Worm (Caenorhabditis elegans) whole organism, L4 larva: Measurements from ENCODE around the gene ZK287.4.
A peak's percentile ranks its signal among the peaks of the same experiment; 100 is the strongest.

Experiments used
- D1046.2 ChIP-seq: fragments of 200-800 bp; sonication (Bioruptor generic); IDR thresholded peaks from 2 replicates; pipeline ENCODE4 v1.3.6; 2022; ENCODE audit warnings: missing genetic modification characterization, missing compliant biosample characterization
- R02D3.7 ChIP-seq: fragments of 150-350 bp; sonication (generic microtip); optimal IDR thresholded peaks from 3 replicates; lab custom pipeline; 2014; ENCODE audit warnings: missing biosample characterization, missing genetic modification characterization
- Y75B8A.6 ChIP-seq: fragments of 200-800 bp; sonication (Bioruptor generic); IDR thresholded peaks from 2 replicates; pipeline ENCODE4 v1.3.6; 2022; ENCODE audit warnings: missing genetic modification reagents, missing genetic modification characterization, missing compliant biosample characterization
- aha-1 ChIP-seq: fragments of 150-350 bp; peaks from one replicate; lab custom pipeline; 2014; ENCODE audit warnings: missing biosample characterization, missing genetic modification characterization
- attf-4 ChIP-seq: sonication (generic microtip); optimal IDR thresholded peaks from 3 replicates; lab custom pipeline; 2017; ENCODE audit warnings: missing biosample characterization, missing genetic modification characterization
- ceh-62 ChIP-seq: sonication (generic microtip); optimal IDR thresholded peaks from 2 replicates; lab custom pipeline; 2017; ENCODE audit warnings: missing biosample characterization, missing genetic modification characterization
- ces-1 ChIP-seq: fragments of 150-350 bp; sonication (generic microtip); optimal IDR thresholded peaks from 4 replicates; lab custom pipeline; 2014; ENCODE audit warnings: missing biosample characterization, missing genetic modification reagents, missing genetic modification characterization
- ctbp-1 ChIP-seq: fragments of 200-800 bp; sonication (Bioruptor generic); IDR thresholded peaks from 2 replicates; pipeline ENCODE4 v1.3.6; 2022; ENCODE audit warnings: missing genetic modification reagents, missing genetic modification characterization, missing compliant biosample characterization
- daf-16 ChIP-seq, 3 experiments: sonication (generic microtip); optimal IDR thresholded peaks; 2 replicates each; lab custom pipeline; 2016 to 2017; ENCODE audit warnings: missing genetic modification characterization in 3 of 3, missing genetic modification reagents in 3 of 3, mild to moderate bottlenecking in 2 of 3, missing compliant biosample characterization in 2 of 3, missing biosample characterization in 1 of 3, moderate library complexity in 1 of 3
- dmd-6 ChIP-seq: fragments of 200-800 bp; sonication (Bioruptor generic); IDR thresholded peaks from 2 replicates; pipeline ENCODE4 v1.3.6; 2022; ENCODE audit warnings: missing genetic modification reagents, missing genetic modification characterization, missing compliant biosample characterization
- duxl-1 ChIP-seq: sonication (generic microtip); optimal IDR thresholded peaks from 2 replicates; lab custom pipeline; 2016; ENCODE audit warnings: mild to moderate bottlenecking, missing genetic modification characterization, moderate library complexity, missing compliant biosample characterization; ENCODE audit not compliant: poor library complexity
- dve-1 ChIP-seq: sonication (generic microtip); optimal IDR thresholded peaks from 2 replicates; lab custom pipeline; 2017; ENCODE audit warnings: antibody characterized with exemption, mild to moderate bottlenecking, missing genetic modification characterization, missing compliant biosample characterization; ENCODE audit not compliant: insufficient read depth
- fos-1 ChIP-seq: fragments of 150-350 bp; optimal IDR thresholded peaks from 2 replicates; lab custom pipeline; 2014; ENCODE audit warnings: missing biosample characterization, missing genetic modification characterization
- gei-8 ChIP-seq: fragments of 200-800 bp; sonication (Bioruptor generic); optimal IDR thresholded peaks from 2 replicates; lab custom pipeline; 2018; ENCODE audit warnings: mild to moderate bottlenecking, missing genetic modification characterization, missing compliant biosample characterization
- hlh-11 ChIP-seq: fragments of 200-800 bp; sonication (Bioruptor generic); optimal IDR thresholded peaks from 2 replicates; lab custom pipeline; 2018; ENCODE audit warnings: mild to moderate bottlenecking, missing genetic modification characterization, missing compliant biosample characterization
- hlh-30 ChIP-seq: sonication (generic microtip); optimal IDR thresholded peaks from 2 replicates; lab custom pipeline; 2017; ENCODE audit warnings: antibody characterized with exemption, mild to moderate bottlenecking, missing genetic modification characterization, missing compliant biosample characterization; ENCODE audit not compliant: insufficient read depth
- hmg-1.1 ChIP-seq: fragments of 200-800 bp; sonication (Bioruptor generic); IDR thresholded peaks from 2 replicates; pipeline ENCODE4 v1.3.6; 2022; ENCODE audit warnings: missing genetic modification reagents, missing genetic modification characterization, missing compliant biosample characterization
- jun-1 ChIP-seq: fragments of 150-350 bp; optimal IDR thresholded peaks from 2 replicates; lab custom pipeline; 2014; ENCODE audit warnings: missing biosample characterization, missing genetic modification reagents, missing genetic modification characterization
- lin-13 ChIP-seq: fragments of 150-350 bp; optimal IDR thresholded peaks from 2 replicates; lab custom pipeline; 2014; ENCODE audit warnings: missing biosample characterization, missing genetic modification reagents, missing genetic modification characterization
- lin-39 ChIP-seq: fragments of 150-350 bp; optimal IDR thresholded peaks from 2 replicates; lab custom pipeline; 2014; ENCODE audit warnings: missing biosample characterization, missing genetic modification reagents, missing genetic modification characterization
- madf-5 ChIP-seq, 2 experiments: fragments of 200-800 bp; sonication (Bioruptor generic); IDR thresholded peaks; 2 replicates each; pipeline ENCODE4 v1.3.6; 2022; ENCODE audit warnings: missing compliant biosample characterization in 2 of 2, missing genetic modification characterization in 2 of 2
- mdl-1 ChIP-seq, 2 experiments: fragments of 150-350 bp in 1 of 2; sonication (generic microtip) in 1 of 2; optimal IDR thresholded peaks; 2 replicates each; lab custom pipeline; 2014 to 2017; ENCODE audit warnings: missing biosample characterization in 2 of 2, missing genetic modification characterization in 2 of 2
- nhr-25 ChIP-seq: sonication (generic microtip); optimal IDR thresholded peaks from 2 replicates; lab custom pipeline; 2017; ENCODE audit warnings: missing genetic modification characterization, mild to moderate bottlenecking, missing compliant biosample characterization, antibody characterized with exemption, moderate library complexity, borderline replicate concordance; ENCODE audit not compliant: insufficient read depth
- nhr-28 ChIP-seq: fragments of 150-350 bp; optimal IDR thresholded peaks from 2 replicates; lab custom pipeline; 2014; ENCODE audit warnings: missing biosample characterization, missing genetic modification characterization
- nhr-48 ChIP-seq: sonication (generic microtip); optimal IDR thresholded peaks from 2 replicates; lab custom pipeline; 2016; ENCODE audit warnings: mild to moderate bottlenecking, missing genetic modification characterization, missing compliant biosample characterization
- pqm-1 ChIP-seq: sonication (generic microtip); optimal IDR thresholded peaks from 2 replicates; lab custom pipeline; 2017; ENCODE audit warnings: missing biosample characterization, missing genetic modification characterization
- saeg-2 ChIP-seq: fragments of 200-800 bp; sonication (Bioruptor generic); IDR thresholded peaks from 2 replicates; pipeline ENCODE4 v1.3.6; 2022; ENCODE audit warnings: missing genetic modification reagents, missing genetic modification characterization, missing compliant biosample characterization
- spr-1 ChIP-seq: sonication (generic microtip); optimal IDR thresholded peaks from 2 replicates; lab custom pipeline; 2016; ENCODE audit warnings: mild to moderate bottlenecking, missing genetic modification characterization, missing compliant biosample characterization
- tag-97 ChIP-seq: fragments of 200-800 bp; sonication (Bioruptor generic); IDR thresholded peaks from 2 replicates; pipeline ENCODE4 v1.3.6; 2022; ENCODE audit warnings: missing genetic modification characterization, missing compliant biosample characterization
- unc-130 ChIP-seq: sonication (generic microtip); optimal IDR thresholded peaks from 2 replicates; lab custom pipeline; 2016; ENCODE audit warnings: missing genetic modification reagents, missing genetic modification characterization, missing compliant biosample characterization
- vab-7 ChIP-seq: fragments of 200-800 bp; sonication (Bioruptor generic); IDR thresholded peaks from 2 replicates; pipeline ENCODE4 v1.3.6; 2022; ENCODE audit warnings: missing genetic modification reagents, missing genetic modification characterization, missing compliant biosample characterization
- zip-2 ChIP-seq: fragments of 150-350 bp; optimal IDR thresholded peaks from 2 replicates; lab custom pipeline; 2014; ENCODE audit warnings: missing biosample characterization, missing genetic modification characterization
- ztf-11 ChIP-seq: fragments of 150-350 bp; optimal IDR thresholded peaks from 2 replicates; lab custom pipeline; 2014; ENCODE audit warnings: missing biosample characterization, missing genetic modification characterization

The ZK287.4 gene

ce11 chrV:9729462-9730162 lies 44.2 kb upstream of the ZK287.4 start, which contains the start of the genes aagr-3 and drap-1 (continued):
- TF ChIP-seq vab-7 (no peak), ztf-11 (tag; lab: Kevin White, UChicago) (no peak), zip-2 (tag; lab: Kevin White, UChicago) (no peak), unc-130 (no peak), fos-1 (no peak), jun-1 (tag; lab: Kevin White, UChicago) (no peak)
- TF ChIP-seq, all 104 proteins: peak for 25

- TF ChIP-seq Y75B8A.6 (GFP tag; lab: Robert Waterston, UW) (no peak), pqm-1 (tag; lab: Kevin White, UChicago) (peak; percentile 65), hlh-30 (tag; lab: Kevin White, UChicago) (peak; percentile 17), nhr-28 (tag; lab: Kevin White, UChicago) (peak; percentile 29), dmd-6 (peak; percentile 30; the same call in 1 of the 2 replicates), aha-1 (peak; percentile 38), duxl-1 (tag; lab: Kevin White, UChicago) (no peak), ces-1 (GFP tag; lab: Kevin White, UChicago) (no peak), hlh-11 (tag; lab: Kevin White, UChicago) (peak; percentile 44), dve-1 (tag; lab: Kevin White, UChicago) (peak; percentile 32), daf-16 (GFP tag; optimal IDR thresholded peaks at IDR 0.05; lab: Kevin White, UChicago) (no peak), daf-16 (tag; optimal IDR thresholded peaks at IDR 0.05; lab: Kevin White, UChicago) (peak; percentile 55)
Measured at ce11 chrV:9725719-9726118, 40.3 kb upstream of the ZK287.4 start.

DNA sequence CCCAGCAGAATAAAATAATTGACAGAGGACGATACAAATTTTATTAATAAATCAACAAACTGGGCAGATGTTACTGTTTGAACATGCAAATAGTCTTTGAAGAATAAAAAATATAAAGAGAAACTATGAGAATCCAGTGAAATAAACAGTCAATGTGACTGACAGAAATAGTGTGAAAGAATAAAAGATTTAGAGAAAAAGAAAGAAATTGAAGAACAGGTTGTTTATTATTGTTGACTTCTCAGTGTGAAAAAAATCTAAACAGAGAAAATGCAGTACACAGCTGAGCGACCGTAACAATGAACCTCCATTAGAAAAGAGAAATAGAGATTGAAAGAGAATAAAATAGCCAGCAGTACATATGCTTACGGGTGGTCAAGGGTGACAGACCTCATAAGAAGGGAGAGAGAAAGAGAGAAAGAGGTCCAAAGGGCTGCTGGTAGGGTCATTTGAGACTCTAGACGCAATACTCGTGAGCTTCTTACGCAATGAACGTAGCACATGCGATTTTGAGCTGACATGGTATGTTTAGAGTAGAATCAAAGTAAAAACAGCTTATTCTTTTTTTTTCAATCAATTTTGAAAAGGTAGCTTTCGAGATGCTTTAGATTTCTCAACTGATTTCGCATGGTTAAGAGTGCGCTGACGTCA lies 38.7 kb upstream of the ZK287.4 start, which contains the start of gene slcr-46.3:
slcr-46.3 (minus strand) TSS at position 86 of the 651 bp plus-strand sequence.
- TF ChIP-seq nhr-25 (tag; lab: Kevin White, UChicago) = no peak
- no peak for TF ChIP-seq daf-16 (GFP tag; optimal IDR thresholded peaks at IDR 0.05; lab: Kevin White, UChicago)
- TF ChIP-seq daf-16 (tag; optimal IDR thresholded peaks at IDR 0.05; lab: Kevin White, UChicago) = peak; percentile 18
- TF ChIP-seq R02D3.7 = no peak
- no peak for TF ChIP-seq hmg-1.1 (GFP tag; lab: Robert Waterston, UW)
- TF ChIP-seq hlh-30 (tag; lab: Kevin White, UChicago) = peak; percentile 38
- TF ChIP-seq mdl-1 (tag; optimal IDR thresholded peaks at IDR 0.05; lab: Kevin White, UChicago) = peak in 1 of 2 experiments; percentile 51
- peak; percentile 7 for TF ChIP-seq hlh-11 (tag; lab: Kevin White, UChicago)
- TF ChIP-seq ceh-62 (tag; lab: Kevin White, UChicago) = no peak
- peak; percentile 23 for TF ChIP-seq dve-1 (tag; lab: Kevin White, UChicago)

ce11 chrV:9716397-9716796 lies 30.9 kb upstream of the ZK287.4 start, which contains the start of gene str-188:
TSS of gene str-188 (plus strand) at chrV:9716697.
- no peak for TF ChIP-seq tag-97 (GFP tag; lab: Robert Waterston, UW)
- no peak for TF ChIP-seq ces-1 (GFP tag; lab: Kevin White, UChicago)
- no peak for TF ChIP-seq ztf-11 (tag; lab: Kevin White, UChicago)
- no peak for TF ChIP-seq lin-13
- TF ChIP-seq hmg-1.1 (GFP tag; lab: Robert Waterston, UW) = no peak
- no peak for TF ChIP-seq madf-5 (GFP tag; IDR thresholded peaks at IDR 0.05; lab: Robert Waterston, UW)
- no peak for TF ChIP-seq saeg-2 (GFP tag; lab: Robert Waterston, UW)
- no peak for TF ChIP-seq D1046.2 (GFP tag; lab: Robert Waterston, UW)
- no peak for TF ChIP-seq lin-39
- no peak for TF ChIP-seq hlh-11 (tag; lab: Kevin White, UChicago)
- no peak for TF ChIP-seq ctbp-1 (GFP tag; lab: Robert Waterston, UW)
- TF ChIP-seq ceh-62 (tag; lab: Kevin White, UChicago) = no peak
- TF ChIP-seq hlh-30 (tag; lab: Kevin White, UChicago) = no peak
- no peak for TF ChIP-seq attf-4 (tag; lab: Kevin White, UChicago)
- TF ChIP-seq spr-1 (tag; lab: Kevin White, UChicago) = no peak
- TF ChIP-seq nhr-48 (tag; lab: Kevin White, UChicago) = no peak
- no peak for TF ChIP-seq fos-1
- no peak for TF ChIP-seq gei-8 (GFP tag; lab: Kevin White, UChicago)
